Worm (Caenorhabditis elegans) whole organism, mixed stage, embryonic: ENCODE measurements around the gene ccnk-1.
A peak's percentile ranks its signal among the peaks of the same experiment; 100 is the strongest.

Experiments used
- M03D4.4 ChIP-seq: sonication (generic microtip); optimal IDR thresholded peaks from 2 replicates; lab custom pipeline; 2017; ENCODE audit warnings: mild to moderate bottlenecking, missing genetic modification characterization, missing compliant biosample characterization
- bed-3 ChIP-seq: fragments of 200-800 bp; sonication (Bioruptor generic); optimal IDR thresholded peaks from 3 replicates; lab custom pipeline; 2018; ENCODE audit warnings: mild to moderate bottlenecking, missing genetic modification characterization, moderate library complexity, missing compliant biosample characterization
- blmp-1 ChIP-seq: fragments of 150-350 bp; optimal IDR thresholded peaks from 2 replicates; lab custom pipeline; 2014; ENCODE audit warnings: missing biosample characterization, missing genetic modification characterization
- ceh-39 ChIP-seq: fragments of 150-350 bp; optimal IDR thresholded peaks from 2 replicates; lab custom pipeline; 2014; ENCODE audit warnings: missing biosample characterization, missing genetic modification characterization
- ceh-43 ChIP-seq: fragments of 200-800 bp; sonication (Bioruptor generic); optimal IDR thresholded peaks from 2 replicates; lab custom pipeline; 2018; ENCODE audit warnings: mild to moderate bottlenecking, missing genetic modification characterization, moderate library complexity, missing compliant biosample characterization
- ceh-83 ChIP-seq: fragments of 200-800 bp; sonication (Bioruptor generic); optimal IDR thresholded peaks from 2 replicates; lab custom pipeline; 2018; ENCODE audit warnings: mild to moderate bottlenecking, missing genetic modification characterization, missing compliant biosample characterization
- ces-1 ChIP-seq: fragments of 150-350 bp; optimal IDR thresholded peaks from 2 replicates; lab custom pipeline; 2014; ENCODE audit warnings: missing biosample characterization, missing genetic modification reagents, missing genetic modification characterization
- cnd-1 ChIP-seq: fragments of 200-800 bp; sonication (Bioruptor generic); optimal IDR thresholded peaks from 2 replicates; lab custom pipeline; 2018; ENCODE audit warnings: mild to moderate bottlenecking, missing genetic modification characterization, missing compliant biosample characterization
- drap-1 ChIP-seq: fragments of 200-800 bp; sonication (Bioruptor generic); optimal IDR thresholded peaks from 3 replicates; lab custom pipeline; 2018; ENCODE audit warnings: mild to moderate bottlenecking, missing genetic modification characterization, missing compliant biosample characterization
- elt-3 ChIP-seq: fragments of 150-350 bp; optimal IDR thresholded peaks from 2 replicates; lab custom pipeline; 2014; ENCODE audit warnings: missing biosample characterization, missing genetic modification characterization
- hlh-1 ChIP-seq: fragments of 150-350 bp; optimal IDR thresholded peaks from 2 replicates; lab custom pipeline; 2014; ENCODE audit warnings: missing biosample characterization, missing genetic modification reagents, missing genetic modification characterization
- lin-13 ChIP-seq: fragments of 150-350 bp; optimal IDR thresholded peaks from 2 replicates; lab custom pipeline; 2014; ENCODE audit warnings: missing biosample characterization, missing genetic modification characterization
- lin-32 ChIP-seq: fragments of 200-800 bp; sonication (Bioruptor generic); optimal IDR thresholded peaks from 2 replicates; lab custom pipeline; 2018; ENCODE audit warnings: mild to moderate bottlenecking, missing genetic modification characterization, missing compliant biosample characterization
- mep-1 ChIP-seq: fragments of 150-350 bp; optimal IDR thresholded peaks from 2 replicates; lab custom pipeline; 2017; ENCODE audit warnings: missing biosample characterization, missing genetic modification reagents, missing genetic modification characterization, inconsistent platforms
- mls-2 ChIP-seq: sonication (generic microtip); optimal IDR thresholded peaks from 2 replicates; lab custom pipeline; 2016; ENCODE audit warnings: mild to moderate bottlenecking, missing genetic modification characterization, moderate library complexity, missing compliant biosample characterization
- nhr-12 ChIP-seq: fragments of 150-350 bp; optimal IDR thresholded peaks from 2 replicates; lab custom pipeline; 2014; ENCODE audit warnings: missing biosample characterization, missing genetic modification characterization
- nhr-2 ChIP-seq: fragments of 150-350 bp; optimal IDR thresholded peaks from 2 replicates; lab custom pipeline; 2014; ENCODE audit warnings: missing biosample characterization, missing genetic modification characterization
- nhr-237 ChIP-seq: fragments of 150-350 bp; optimal IDR thresholded peaks from 2 replicates; lab custom pipeline; 2014; ENCODE audit warnings: missing biosample characterization, missing genetic modification characterization
- nhr-76 ChIP-seq: sonication (generic microtip); optimal IDR thresholded peaks from 2 replicates; lab custom pipeline; 2017; ENCODE audit warnings: missing biosample characterization, missing genetic modification characterization
- pha-4 ChIP-seq: fragments of 150-350 bp; optimal IDR thresholded peaks from 2 replicates; lab custom pipeline; 2018; ENCODE audit warnings: missing biosample characterization, missing genetic modification reagents, missing genetic modification characterization
- sem-2 ChIP-seq: fragments of 200-800 bp; sonication (Bioruptor generic); optimal IDR thresholded peaks from 2 replicates; lab custom pipeline; 2018; ENCODE audit warnings: mild to moderate bottlenecking, missing genetic modification characterization, missing compliant biosample characterization
- snpc-4 ChIP-seq: fragments of 150-350 bp; optimal IDR thresholded peaks from 2 replicates; lab custom pipeline; 2014; ENCODE audit warnings: missing biosample characterization, missing genetic modification characterization
- sptf-1 ChIP-seq: sonication (generic microtip); optimal IDR thresholded peaks from 2 replicates; lab custom pipeline; 2017; ENCODE audit warnings: mild to moderate bottlenecking, missing genetic modification characterization, moderate library complexity, missing compliant biosample characterization
- tbx-8 ChIP-seq: fragments of 200-800 bp; sonication (Bioruptor generic); optimal IDR thresholded peaks from 2 replicates; lab custom pipeline; 2018; ENCODE audit warnings: mild to moderate bottlenecking, missing genetic modification characterization, moderate library complexity, missing compliant biosample characterization
- unc-120 ChIP-seq: sonication (generic microtip); optimal IDR thresholded peaks from 2 replicates; lab custom pipeline; 2017; ENCODE audit warnings: missing genetic modification characterization, missing compliant biosample characterization; ENCODE audit not compliant: poor library complexity, severe bottlenecking
- unc-39 ChIP-seq: fragments of 150-350 bp; optimal IDR thresholded peaks from 2 replicates; lab custom pipeline; 2014; ENCODE audit warnings: missing biosample characterization, missing genetic modification characterization
- unc-62 ChIP-seq: fragments of 150-350 bp; optimal IDR thresholded peaks from 2 replicates; lab custom pipeline; 2014; ENCODE audit warnings: missing biosample characterization, missing genetic modification reagents, missing genetic modification characterization
- zip-8 ChIP-seq: fragments of 150-350 bp; optimal IDR thresholded peaks from 2 replicates; lab custom pipeline; 2014; ENCODE audit warnings: missing biosample characterization, missing genetic modification characterization
- ztf-11 ChIP-seq: fragments of 150-350 bp; optimal IDR thresholded peaks from 2 replicates; lab custom pipeline; 2014; ENCODE audit warnings: missing biosample characterization, missing genetic modification characterization

ccnk-1 gene

DNA sequence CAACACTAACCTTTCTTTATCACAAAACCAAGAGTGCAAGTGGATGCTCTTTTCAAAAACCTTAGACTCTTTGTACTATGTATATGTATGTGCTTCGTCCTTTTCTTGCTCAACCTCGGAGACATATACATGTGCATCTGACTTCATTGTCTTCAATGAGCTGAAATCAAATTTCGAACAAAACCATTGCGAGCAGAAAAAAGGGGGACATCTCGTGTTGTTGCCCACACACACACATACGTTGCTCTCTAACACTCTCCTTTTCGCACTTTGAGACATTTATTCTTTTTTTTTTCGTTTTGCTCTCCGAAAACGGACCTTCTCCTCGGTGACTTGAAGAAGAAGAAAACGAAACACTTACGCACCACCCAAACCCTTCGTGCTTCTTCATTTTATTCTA, 8.0 kb downstream of the ccnk-1 start:
- no peak for TF ChIP-seq lin-13
- TF ChIP-seq ces-1 (GFP tag; lab: Kevin White, UChicago), result peak; percentile 57
- no peak for TF ChIP-seq pha-4 (tag; lab: Kevin White, UChicago)

DNA sequence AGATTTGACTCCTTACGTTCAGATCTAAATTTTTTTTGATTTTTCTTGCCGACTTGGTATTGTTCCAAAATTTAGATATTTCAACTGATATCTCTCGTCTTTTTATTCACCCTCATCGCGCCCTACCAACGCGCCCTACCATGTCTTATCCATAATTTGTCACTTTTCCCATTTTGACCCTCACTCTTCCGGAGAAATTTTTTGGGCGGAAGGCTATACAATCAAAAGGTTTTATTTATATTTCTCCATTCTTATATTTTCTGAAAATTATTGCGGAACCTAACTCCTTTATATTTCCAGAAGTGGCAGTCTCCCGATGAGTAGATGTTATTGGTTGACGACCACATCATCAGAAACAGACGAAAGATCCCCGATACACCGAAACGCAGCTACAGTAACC, 8.5 kb downstream of the ccnk-1 start, which contains the start of gene hot-1:
Gene hot-1, plus strand, starts transcription at position 301 of the 400 bp plus-strand sequence.
- TF ChIP-seq ztf-11 (tag; lab: Kevin White, UChicago) (no peak), elt-3 (tag; lab: Kevin White, UChicago) (no peak), nhr-12 (tag; lab: Kevin White, UChicago) (no peak), ceh-83 (no peak), bed-3 (GFP tag; lab: Kevin White, UChicago) (no peak), ceh-43 (no peak), lin-32 (no peak), unc-120 (tag; lab: Kevin White, UChicago) (no peak), nhr-237 (tag; lab: Kevin White, UChicago) (no peak), mls-2 (tag; lab: Kevin White, UChicago) (no peak), snpc-4 (tag; lab: Kevin White, UChicago) (no peak), cnd-1 (tag; lab: Kevin White, UChicago) (no peak), nhr-2 (tag; lab: Kevin White, UChicago) (no peak), ceh-39 (tag; lab: Kevin White, UChicago) (no peak), blmp-1 (no peak), sptf-1 (tag; lab: Kevin White, UChicago) (no peak), sem-2 (no peak), mep-1 (tag; lab: Kevin White, UChicago) (no peak), hlh-1 (tag; lab: Kevin White, UChicago) (no peak)
- TF ChIP-seq, all 35 proteins: peak for 0

DNA sequence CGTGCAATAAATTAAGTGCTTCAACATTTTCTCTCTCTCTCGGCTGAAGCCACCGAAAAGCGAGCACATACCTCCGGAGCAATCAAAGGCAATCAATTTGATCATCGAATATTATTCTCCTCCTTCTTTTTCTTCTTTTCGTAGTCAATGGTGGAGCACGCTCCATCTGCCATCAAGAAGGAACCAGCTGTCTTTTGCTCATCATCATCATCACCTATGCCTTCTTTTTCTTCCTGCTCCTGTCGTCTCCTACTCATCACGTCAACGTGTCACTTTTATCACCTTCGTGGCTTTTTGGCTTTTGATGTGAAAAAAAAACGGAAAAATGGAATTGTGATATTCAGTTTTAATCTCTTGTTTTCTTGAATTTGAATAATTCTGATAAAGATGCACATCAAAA, 13.3 kb downstream of the ccnk-1 start:
- peak; percentile 80 for TF ChIP-seq hlh-1 (tag; lab: Kevin White, UChicago)
- TF ChIP-seq unc-62, result peak; percentile 95
- no peak for TF ChIP-seq tbx-8 (GFP tag; lab: Kevin White, UChicago)
- no peak for TF ChIP-seq ceh-83
- no peak for TF ChIP-seq ceh-39 (tag; lab: Kevin White, UChicago)
- TF ChIP-seq lin-32, result no peak
- no peak for TF ChIP-seq cnd-1 (tag; lab: Kevin White, UChicago)
- peak; percentile 54 for TF ChIP-seq unc-120 (tag; lab: Kevin White, UChicago)
- no peak for TF ChIP-seq snpc-4 (tag; lab: Kevin White, UChicago)
- TF ChIP-seq sem-2, result no peak

DNA sequence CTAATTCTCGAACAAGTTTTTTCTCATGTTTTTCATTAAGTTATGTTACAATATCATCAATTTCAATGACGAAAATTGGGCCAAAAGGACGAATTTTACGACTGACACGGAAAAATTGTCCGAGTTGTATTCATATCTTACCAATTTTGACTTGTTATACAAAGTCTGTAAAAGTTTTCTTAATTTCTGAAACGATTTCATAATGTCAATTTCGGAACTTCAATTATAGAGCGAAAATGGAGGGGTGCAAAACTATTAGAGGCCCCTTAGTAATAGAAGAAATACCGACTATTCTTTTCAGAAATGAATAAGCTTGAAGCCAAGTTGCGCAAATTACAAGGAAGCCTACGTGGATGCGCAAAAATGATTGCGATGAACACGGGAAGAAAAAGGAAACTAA, 19.2 kb downstream of the ccnk-1 start, which contains the start of gene F43D2.3:
Gene F43D2.3, plus strand, starts transcription at position 301 of the 400 bp plus-strand sequence.
- TF ChIP-seq snpc-4 (tag; lab: Kevin White, UChicago) (no peak), ces-1 (GFP tag; lab: Kevin White, UChicago) (no peak), nhr-76 (no peak), M03D4.4 (tag; lab: Kevin White, UChicago) (no peak), tbx-8 (GFP tag; lab: Kevin White, UChicago) (no peak), ceh-39 (tag; lab: Kevin White, UChicago) (no peak), ceh-43 (no peak), mls-2 (tag; lab: Kevin White, UChicago) (no peak), mep-1 (tag; lab: Kevin White, UChicago) (no peak), unc-39 (tag; lab: Kevin White, UChicago) (no peak), pha-4 (tag; lab: Kevin White, UChicago) (no peak), zip-8 (tag; lab: Kevin White, UChicago) (no peak), drap-1 (GFP tag; lab: Kevin White, UChicago) (no peak), ztf-11 (tag; lab: Kevin White, UChicago) (no peak)

DNA sequence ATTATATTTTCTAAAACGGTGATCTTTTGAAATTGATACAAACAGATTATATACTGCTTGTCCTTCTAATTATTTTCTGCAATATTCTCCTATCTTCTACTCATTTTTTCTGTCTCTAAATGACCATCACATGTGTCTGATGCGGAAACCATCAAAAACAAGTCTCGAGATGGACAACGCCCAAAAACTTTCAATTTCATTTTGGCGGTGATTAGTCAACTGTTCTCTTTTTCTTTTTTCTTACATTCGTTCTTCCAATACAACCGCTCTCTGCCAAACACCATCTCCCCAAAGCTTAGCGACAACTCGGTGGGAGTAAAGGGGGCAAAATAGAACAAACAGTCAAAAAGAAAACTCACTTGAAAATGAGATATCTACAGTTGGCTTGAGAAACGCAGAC, 21.0 kb downstream of the ccnk-1 start:
- TF ChIP-seq ceh-39 (tag; lab: Kevin White, UChicago) (no peak), pha-4 (tag; lab: Kevin White, UChicago) (no peak), tbx-8 (GFP tag; lab: Kevin White, UChicago) (no peak), drap-1 (GFP tag; lab: Kevin White, UChicago) (no peak), bed-3 (GFP tag; lab: Kevin White, UChicago) (no peak), snpc-4 (tag; lab: Kevin White, UChicago) (no peak), unc-62 (no peak), mep-1 (tag; lab: Kevin White, UChicago) (no peak), cnd-1 (tag; lab: Kevin White, UChicago) (no peak)
